Fruit fly (Drosophila melanogaster): ENCODE results near the gene CG3597.

Gene CG3597

DNA sequence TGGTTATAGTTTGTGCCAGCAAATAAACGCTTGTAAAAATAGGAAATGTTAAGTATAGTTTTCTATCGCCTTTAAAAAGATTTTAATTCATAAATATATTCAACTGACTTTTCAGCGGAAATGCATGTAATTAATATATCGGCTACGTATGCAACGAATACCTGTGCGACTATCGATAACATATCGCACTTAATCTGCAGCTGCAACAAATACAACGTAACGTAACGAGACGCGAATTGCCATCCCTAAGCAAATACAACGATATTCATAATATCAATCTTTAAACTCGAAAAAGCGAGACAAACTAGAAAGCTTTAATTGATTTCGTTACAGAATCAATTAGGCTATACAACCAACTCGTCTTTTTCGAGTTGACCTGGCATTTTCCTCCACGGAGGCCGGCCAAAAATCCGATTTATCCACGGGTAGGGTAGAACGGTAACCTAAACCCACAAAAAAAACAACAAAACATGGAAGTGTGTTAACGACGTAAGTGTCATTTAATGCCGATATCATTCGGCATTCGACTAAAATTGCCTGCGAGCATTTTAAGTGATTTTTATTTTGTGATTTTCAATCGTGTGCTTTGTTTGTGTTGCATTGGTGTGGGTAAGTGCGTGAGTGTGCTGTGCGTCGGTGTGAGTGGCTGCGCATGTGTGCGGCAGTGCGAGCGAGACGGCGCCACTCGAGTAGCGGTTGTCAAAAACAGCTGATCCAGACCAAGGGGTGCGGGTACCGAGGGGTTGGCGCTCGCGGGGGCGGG, 4.5 kb upstream of the CG3597 start, which contains the start of gene Atxn7 (continued):
- TF ChIP-seq CG4328 (GFP tag; optimal IDR thresholded peaks at IDR 0.05): peak; percentile 66
- peak; percentile 44 for TF ChIP-seq tin (GFP tag; optimal IDR thresholded peaks at IDR 0.05)
- peak; percentile 26 for TF ChIP-seq zfh2 (GFP tag; optimal IDR thresholded peaks at IDR 0.05)
- TF ChIP-seq CG1792 (GFP tag; optimal IDR thresholded peaks at IDR 0.05): peak; percentile 64
- TF ChIP-seq CG12236 (GFP tag; optimal IDR thresholded peaks at IDR 0.05): peak; percentile 55
- TF ChIP-seq CG3838 (GFP tag; optimal IDR thresholded peaks at IDR 0.05): peak; percentile 82
- no peak for TF ChIP-seq dati (GFP tag; IDR thresholded peaks at IDR 0.05)
- TF ChIP-seq inv (GFP tag; IDR thresholded peaks at IDR 0.05; ENCODE audit: partially characterized antibody): peak; percentile 93
- peak; percentile 70 for TF ChIP-seq grau (tag; optimal IDR thresholded peaks at IDR 0.05)
- TF ChIP-seq hth (optimal IDR thresholded peaks at IDR 0.05): no peak
- peak; percentile 28 for TF ChIP-seq Sry-β (GFP tag; optimal IDR thresholded peaks at IDR 0.05)
- TF ChIP-seq corto (GFP tag; optimal IDR thresholded peaks at IDR 0.05): no peak
- TF ChIP-seq gsb-n (tag; optimal IDR thresholded peaks at IDR 0.05): peak; percentile 74
- TF ChIP-seq CG15011 (GFP tag; optimal IDR thresholded peaks at IDR 0.05): peak; percentile 28
- TF ChIP-seq slp2 (GFP tag; optimal IDR thresholded peaks at IDR 0.05): peak; percentile 55
- TF ChIP-seq D19B (GFP tag; optimal IDR thresholded peaks at IDR 0.05): no peak
- no peak for TF ChIP-seq Tbp (GFP tag; optimal IDR thresholded peaks at IDR 0.05)
- TF ChIP-seq CG1233 (GFP tag; optimal IDR thresholded peaks at IDR 0.05): peak; percentile 72
- TF ChIP-seq maf-S (GFP tag; optimal IDR thresholded peaks at IDR 0.05): peak; percentile 26
- no peak for TF ChIP-seq fru (optimal IDR thresholded peaks at IDR 0.05)
- TF ChIP-seq CG1603 (tag; optimal IDR thresholded peaks at IDR 0.05): peak; percentile 92
- TF ChIP-seq bowl (GFP tag; IDR thresholded peaks at IDR 0.05): no peak
- peak; percentile 54 for TF ChIP-seq CG11247 (GFP tag; IDR thresholded peaks at IDR 0.05)
- TF ChIP-seq twi (tag; optimal IDR thresholded peaks at IDR 0.05): peak; percentile 34
- TF ChIP-seq CG11085 (GFP tag; IDR thresholded peaks at IDR 0.05): no peak
- peak; percentile 23 for TF ChIP-seq CG6654 (GFP tag; optimal IDR thresholded peaks at IDR 0.05)
- peak; percentile 58 for TF ChIP-seq CG10366 (GFP tag; IDR thresholded peaks at IDR 0.05)
- TF ChIP-seq bcd (GFP tag; optimal IDR thresholded peaks at IDR 0.05): peak; percentile 80
- TF ChIP-seq Dll (GFP tag; IDR thresholded peaks at IDR 0.05; ENCODE audit: partially characterized antibody): peak; percentile 92
- TF ChIP-seq CG15696 (tag; optimal IDR thresholded peaks at IDR 0.05): no peak
- TF ChIP-seq da (GFP tag; optimal IDR thresholded peaks at IDR 0.05): peak; percentile 77
- TF ChIP-seq CG12155 (GFP tag; optimal IDR thresholded peaks at IDR 0.05): peak; percentile 99
- peak; percentile 72 for TF ChIP-seq Sox100B (GFP tag; optimal IDR thresholded peaks at IDR 0.05)
- no peak for TF ChIP-seq gce (GFP tag; IDR thresholded peaks at IDR 0.05)
- TF ChIP-seq CG13287 (GFP tag; IDR thresholded peaks at IDR 0.05; ENCODE audit: partially characterized antibody): peak; percentile 89
- TF ChIP-seq Dbx (GFP tag; IDR thresholded peaks at IDR 0.05): peak; percentile 56; the same call in 2 of the 3 replicates
- 0 out of 2 replicates have a peak, but pooled peaks have one; percentile 52 for TF ChIP-seq klu (GFP tag; IDR thresholded peaks at IDR 0.05)
- peak; percentile 16 for TF ChIP-seq CG2120 (GFP tag; optimal IDR thresholded peaks at IDR 0.05)
- no peak for TF ChIP-seq yki (optimal IDR thresholded peaks at IDR 0.05)
- peak; percentile 87 for TF ChIP-seq Dref (GFP tag; IDR thresholded peaks at IDR 0.05)
- TF ChIP-seq tup (GFP tag; optimal IDR thresholded peaks at IDR 0.05): no peak
- TF ChIP-seq CG30403 (GFP tag; optimal IDR thresholded peaks at IDR 0.05): peak; percentile 25
- 0 out of 2 replicates have a peak, but pooled peaks have one; percentile 8 for TF ChIP-seq peb (GFP tag; IDR thresholded peaks at IDR 0.05)
- peak; percentile 68 for TF ChIP-seq onecut (GFP tag; IDR thresholded peaks at IDR 0.05)
- no peak for TF ChIP-seq jumu (GFP tag; optimal IDR thresholded peaks at IDR 0.05)
- peak; percentile 33 for TF ChIP-seq disco-r (GFP tag; optimal IDR thresholded peaks at IDR 0.05)
- no peak for TF ChIP-seq Elba2 (GFP tag; optimal IDR thresholded peaks at IDR 0.05)
- TF ChIP-seq CG15514 (GFP tag; optimal IDR thresholded peaks at IDR 0.05): peak; percentile 51
- no peak for TF ChIP-seq pan (optimal IDR thresholded peaks at IDR 0.05)
- peak in 1 of 2 experiments; percentile 72 for TF ChIP-seq pan (GFP tag; optimal IDR thresholded peaks at IDR 0.05 in 1 of 2, IDR thresholded peaks at IDR 0.05 in 1 of 2)
- peak; percentile 55; the same call in 1 of the 2 replicates for TF ChIP-seq ranshi (GFP tag; IDR thresholded peaks at IDR 0.05)
